Fruit fly (Drosophila melanogaster) whole organism, embryonic: ENCODE measurements around the gene Trs20.
A peak's percentile ranks its signal among the peaks of the same experiment; 100 is the strongest.

ENCODE experiments used
- Atf3 ChIP-seq: fragments of 200-800 bp; sonication (Bioruptor generic); optimal IDR thresholded peaks from 3 replicates; lab custom pipeline; 2016; ENCODE audit warnings: missing biosample characterization, missing genetic modification characterization
- B-H1 ChIP-seq: fragments of 200-800 bp; sonication (Bioruptor generic); IDR thresholded peaks from 3 replicates; pipeline ENCODE4 v1.3.6; 2022; ENCODE audit warnings: missing biosample characterization, missing genetic modification characterization
- B-H2 ChIP-seq: fragments of 200-800 bp; sonication (Bioruptor generic); optimal IDR thresholded peaks from 2 replicates; lab custom pipeline; 2018; ENCODE audit warnings: missing biosample characterization, mild to moderate bottlenecking, missing genetic modification characterization
- Bgb ChIP-seq: fragments of 200-800 bp; sonication (Bioruptor generic); IDR thresholded peaks from 2 replicates; pipeline ENCODE4 v1.3.6; 2022; ENCODE audit warnings: missing biosample characterization, missing genetic modification characterization; ENCODE audit not compliant: partially characterized antibody
- CG10431 ChIP-seq: fragments of 200-800 bp; sonication (Bioruptor generic); optimal IDR thresholded peaks from 3 replicates; lab custom pipeline; 2018; ENCODE audit warnings: missing biosample characterization, mild to moderate bottlenecking, missing genetic modification characterization
- CG10654 ChIP-seq: fragments of 200-800 bp; sonication (Bioruptor generic); optimal IDR thresholded peaks from 2 replicates; lab custom pipeline; 2016; ENCODE audit warnings: missing biosample characterization, missing genetic modification characterization
- CG12236 ChIP-seq: fragments of 200-800 bp; sonication (Bioruptor generic); optimal IDR thresholded peaks from 2 replicates; lab custom pipeline; 2016; ENCODE audit warnings: missing biosample characterization, missing genetic modification characterization
- CG14710 ChIP-seq: fragments of 200-800 bp; sonication (Bioruptor generic); optimal IDR thresholded peaks from 3 replicates; lab custom pipeline; 2019; ENCODE audit warnings: missing biosample characterization, mild to moderate bottlenecking, missing genetic modification characterization, moderate library complexity
- CG14965 ChIP-seq: fragments of 200-800 bp; sonication (Bioruptor generic); optimal IDR thresholded peaks from 2 replicates; lab custom pipeline; 2016; ENCODE audit warnings: missing biosample characterization, missing genetic modification characterization, borderline replicate concordance
- CG15514 ChIP-seq: fragments of 200-800 bp; sonication (Bioruptor generic); optimal IDR thresholded peaks from 3 replicates; lab custom pipeline; 2017; ENCODE audit warnings: missing biosample characterization, missing genetic modification characterization, mild to moderate bottlenecking, moderate library complexity, missing genetic modification reagents
- CG1647 ChIP-seq: fragments of 200-800 bp; sonication (Bioruptor generic); optimal IDR thresholded peaks from 3 replicates; lab custom pipeline; 2016; ENCODE audit warnings: missing biosample characterization, missing genetic modification characterization
- CG18599 ChIP-seq: fragments of 200-800 bp; sonication (Bioruptor generic); optimal IDR thresholded peaks from 3 replicates; lab custom pipeline; 2017; ENCODE audit warnings: missing biosample characterization, missing genetic modification characterization, mild to moderate bottlenecking, moderate library complexity, missing genetic modification reagents
- CG2129 ChIP-seq: fragments of 200-800 bp; sonication (Bioruptor generic); IDR thresholded peaks from 2 replicates; pipeline ENCODE4 v1.3.6; 2022; ENCODE audit warnings: missing biosample characterization, missing genetic modification characterization; ENCODE audit not compliant: partially characterized antibody
- CG30431 ChIP-seq: fragments of 200-800 bp; sonication (Bioruptor generic); optimal IDR thresholded peaks from 2 replicates; lab custom pipeline; 2017; ENCODE audit warnings: missing biosample characterization, missing genetic modification characterization
- CG6689 ChIP-seq: fragments of 200-800 bp; sonication (Bioruptor generic); IDR thresholded peaks from 2 replicates; pipeline ENCODE4 v1.3.6; 2022; ENCODE audit warnings: missing biosample characterization, missing genetic modification characterization
- CG7963 ChIP-seq: fragments of 200-800 bp; sonication (Bioruptor generic); IDR thresholded peaks from 3 replicates; pipeline ENCODE4 v1.3.6; 2022; ENCODE audit warnings: missing biosample characterization, missing genetic modification characterization; ENCODE audit not compliant: partially characterized antibody
- CG8944 ChIP-seq: fragments of 200-800 bp; sonication (Bioruptor generic); optimal IDR thresholded peaks from 3 replicates; lab custom pipeline; 2016; ENCODE audit warnings: missing biosample characterization, missing genetic modification characterization
- CG9797 ChIP-seq: fragments of 200-800 bp; sonication (Bioruptor generic); optimal IDR thresholded peaks from 3 replicates; lab custom pipeline; 2018; ENCODE audit warnings: missing biosample characterization, mild to moderate bottlenecking, missing genetic modification characterization
- CG9876 ChIP-seq: fragments of 200-800 bp; sonication (Bioruptor generic); optimal IDR thresholded peaks from 2 replicates; lab custom pipeline; 2016; ENCODE audit warnings: missing biosample characterization, missing genetic modification characterization
- Camta ChIP-seq: fragments of 200-800 bp; sonication (Bioruptor generic); optimal IDR thresholded peaks from 2 replicates; lab custom pipeline; 2016; ENCODE audit warnings: missing biosample characterization, missing genetic modification characterization
- Dref ChIP-seq: fragments of 200-800 bp; sonication (Bioruptor generic); IDR thresholded peaks from 2 replicates; pipeline ENCODE4 v1.3.6; 2022; ENCODE audit warnings: missing biosample characterization, missing genetic modification characterization
- HLH54F ChIP-seq: fragments of 200-800 bp; sonication (Bioruptor generic); optimal IDR thresholded peaks from 3 replicates; lab custom pipeline; 2016; ENCODE audit warnings: missing biosample characterization, missing genetic modification characterization
- Hand ChIP-seq: fragments of 200-800 bp; sonication (Bioruptor generic); optimal IDR thresholded peaks from 2 replicates; lab custom pipeline; 2017; ENCODE audit warnings: mild to moderate bottlenecking, missing biosample characterization, missing genetic modification reagents, missing genetic modification characterization
- HmgZ ChIP-seq: fragments of 200-800 bp; sonication (Bioruptor generic); optimal IDR thresholded peaks from 2 replicates; lab custom pipeline; 2018; ENCODE audit warnings: missing biosample characterization, mild to moderate bottlenecking, missing genetic modification characterization
- Lpt ChIP-seq: fragments of >200 bp; optimal IDR thresholded peaks from 2 replicates; lab custom pipeline; 2018; ENCODE audit warnings: missing biosample characterization, missing genetic modification characterization
- NK7.1 ChIP-seq: fragments of 200-800 bp; sonication (Bioruptor generic); optimal IDR thresholded peaks from 3 replicates; lab custom pipeline; 2016; ENCODE audit warnings: missing biosample characterization, missing genetic modification characterization
- NfI ChIP-seq: fragments of 200-800 bp; sonication (Bioruptor generic); optimal IDR thresholded peaks from 3 replicates; lab custom pipeline; 2018; ENCODE audit warnings: missing biosample characterization, mild to moderate bottlenecking, missing genetic modification characterization, moderate library complexity
- Oli ChIP-seq: fragments of 200-800 bp; sonication (Bioruptor generic); optimal IDR thresholded peaks from 2 replicates; lab custom pipeline; 2018; ENCODE audit warnings: missing biosample characterization, mild to moderate bottlenecking, missing genetic modification characterization, moderate library complexity
- Ptx1 ChIP-seq: fragments of 200-800 bp; sonication (Bioruptor generic); IDR thresholded peaks from 2 replicates; pipeline ENCODE4 v1.3.6; 2022; ENCODE audit warnings: missing biosample characterization, missing genetic modification characterization
- Rx ChIP-seq: fragments of 200-800 bp; sonication (Bioruptor generic); IDR thresholded peaks from 2 replicates; pipeline ENCODE4 v1.3.6; 2022; ENCODE audit warnings: missing biosample characterization, missing genetic modification characterization
- Side ChIP-seq: fragments of 200-800 bp; sonication (Bioruptor generic); optimal IDR thresholded peaks from 2 replicates; lab custom pipeline; 2016; ENCODE audit warnings: missing biosample characterization, missing genetic modification characterization
- Sry-δ ChIP-seq: fragments of 200-800 bp; sonication (Bioruptor generic); optimal IDR thresholded peaks from 2 replicates; lab custom pipeline; 2016; ENCODE audit warnings: missing biosample characterization, missing genetic modification characterization
- amos ChIP-seq: fragments of 200-800 bp; sonication (Bioruptor generic); IDR thresholded peaks from 2 replicates; pipeline ENCODE4 v1.3.6; 2022; ENCODE audit warnings: missing biosample characterization, missing genetic modification characterization; ENCODE audit not compliant: partially characterized antibody
- ato ChIP-seq: fragments of 200-800 bp; sonication (Bioruptor generic); IDR thresholded peaks from 2 replicates; pipeline ENCODE4 v1.3.6; 2022; ENCODE audit warnings: missing biosample characterization, missing genetic modification characterization; ENCODE audit not compliant: partially characterized antibody
- bsh ChIP-seq, 2 experiments: fragments of 200-800 bp; sonication (Bioruptor generic); optimal IDR thresholded peaks; 2 replicates each; lab custom pipeline; 2017 to 2018; ENCODE audit warnings: mild to moderate bottlenecking in 2 of 2, missing biosample characterization in 2 of 2, missing genetic modification characterization in 2 of 2, moderate library complexity in 1 of 2
- cg ChIP-seq: fragments of 200-800 bp; sonication (Bioruptor generic); optimal IDR thresholded peaks from 3 replicates; lab custom pipeline; 2019; ENCODE audit warnings: missing biosample characterization, mild to moderate bottlenecking, missing genetic modification characterization, moderate library complexity
- chn ChIP-seq: fragments of 200-800 bp; sonication (Bioruptor generic); optimal IDR thresholded peaks from 2 replicates; lab custom pipeline; 2016; ENCODE audit warnings: missing biosample characterization, missing genetic modification characterization
- esg ChIP-seq: fragments of 200-800 bp; sonication (Bioruptor generic); conservative IDR thresholded peaks from 2 replicates; pipeline ENCODE4 v1.3.6; 2022; ENCODE audit warnings: missing biosample characterization, missing genetic modification characterization
- fd102C ChIP-seq: fragments of 200-800 bp; sonication (Bioruptor generic); optimal IDR thresholded peaks from 2 replicates; lab custom pipeline; 2018; ENCODE audit warnings: missing biosample characterization, mild to moderate bottlenecking, missing genetic modification characterization, moderate library complexity
- gcm ChIP-seq: fragments of 200-800 bp; sonication (Bioruptor generic); optimal IDR thresholded peaks from 2 replicates; lab custom pipeline; 2019; ENCODE audit warnings: missing biosample characterization, mild to moderate bottlenecking, missing genetic modification characterization, moderate library complexity
- kay ChIP-seq: fragments of 200-800 bp; sonication (Bioruptor generic); optimal IDR thresholded peaks from 2 replicates; lab custom pipeline; 2016; ENCODE audit warnings: missing biosample characterization, missing genetic modification characterization
- knrl ChIP-seq: fragments of 200-800 bp; sonication (Bioruptor generic); IDR thresholded peaks from 3 replicates; pipeline ENCODE4 v1.3.6; 2022; ENCODE audit warnings: missing biosample characterization, missing genetic modification characterization; ENCODE audit not compliant: partially characterized antibody
- mam ChIP-seq: fragments of 200-800 bp; sonication (Bioruptor generic); optimal IDR thresholded peaks from 3 replicates; lab custom pipeline; 2016; ENCODE audit warnings: missing biosample characterization, missing genetic modification characterization
- prd ChIP-seq, 3 experiments: fragments of >200 bp in 2 of 3; fragments of 200-800 bp in 1 of 3; sonication (Bioruptor generic) in 1 of 3; optimal IDR thresholded peaks in 2 of 3; IDR thresholded peaks in 1 of 3; 2 replicates in 2 of 3; 3 replicates in 1 of 3; pipeline versions ENCODE4 v1.3.6 to Lab custom; 2017 to 2022; ENCODE audit warnings: missing biosample characterization in 1 of 3, missing genetic modification characterization in 1 of 3
- pros ChIP-seq: fragments of 200-800 bp; sonication (Bioruptor generic); optimal IDR thresholded peaks from 3 replicates; lab custom pipeline; 2019; ENCODE audit warnings: missing biosample characterization, mild to moderate bottlenecking, missing genetic modification characterization, moderate library complexity
- schlank ChIP-seq: fragments of 200-800 bp; sonication (Bioruptor generic); optimal IDR thresholded peaks from 2 replicates; lab custom pipeline; 2018; ENCODE audit warnings: missing biosample characterization, mild to moderate bottlenecking, missing genetic modification characterization
- sens-2 ChIP-seq: fragments of 200-800 bp; sonication (Bioruptor generic); IDR thresholded peaks from 2 replicates; pipeline ENCODE4 v1.3.6; 2022; ENCODE audit warnings: missing biosample characterization, missing genetic modification characterization
- slp2 ChIP-seq: fragments of 200-800 bp; sonication (Bioruptor generic); optimal IDR thresholded peaks from 2 replicates; lab custom pipeline; 2016; ENCODE audit warnings: missing biosample characterization, missing genetic modification characterization
- tup ChIP-seq: fragments of 200-800 bp; sonication (Bioruptor generic); optimal IDR thresholded peaks from 2 replicates; lab custom pipeline; 2016; ENCODE audit warnings: missing biosample characterization, mild to moderate bottlenecking, missing genetic modification characterization, moderate library complexity
- wdn ChIP-seq: fragments of 200-800 bp; sonication (Bioruptor generic); IDR thresholded peaks from 2 replicates; pipeline ENCODE4 v1.3.6; 2022; ENCODE audit warnings: missing biosample characterization, missing genetic modification characterization

Gene Trs20

dm6 chr3L:16139131-16139530 lies 7.7 kb upstream of the Trs20 start (continued):
- peak; percentile 65 for TF ChIP-seq Sry-δ (GFP tag; lab: Kevin White, UChicago)
- TF ChIP-seq kay (GFP tag; lab: Kevin White, UChicago): no peak
- TF ChIP-seq CG7963: no peak
- TF ChIP-seq chn: no peak
- TF ChIP-seq CG10654 (GFP tag; lab: Kevin White, UChicago): no peak
- TF ChIP-seq CG15514: peak; percentile 51
- peak; percentile 57 for TF ChIP-seq CG14710 (tag; lab: Kevin White, UChicago)
- no peak for TF ChIP-seq CG6689 (GFP tag; lab: Robert Waterston, UW)
- TF ChIP-seq prd (optimal IDR thresholded peaks at IDR 0.05; lab: Kevin White, UChicago): no peak
- no peak for TF ChIP-seq prd (GFP tag; IDR thresholded peaks at IDR 0.05; lab: Robert Waterston, UW)
- TF ChIP-seq CG1647 (GFP tag; lab: Kevin White, UChicago): no peak
- TF ChIP-seq Dref (GFP tag; lab: Robert Waterston, UW): peak; percentile 93
- TF ChIP-seq bsh (GFP tag; optimal IDR thresholded peaks at IDR 0.05; lab: Kevin White, UChicago): no peak
- peak; percentile 9 for TF ChIP-seq CG9797 (GFP tag; lab: Kevin White, UChicago)
- TF ChIP-seq pros (GFP tag; lab: Kevin White, UChicago): no peak
- no peak for TF ChIP-seq CG2129 (GFP tag; lab: Robert Waterston, UW)
- TF ChIP-seq CG18599: no peak
- TF ChIP-seq Bgb (GFP tag; lab: Robert Waterston, UW): peak; percentile 49
- TF ChIP-seq tup (GFP tag; lab: Kevin White, UChicago): no peak
- TF ChIP-seq HmgZ (tag; lab: Kevin White, UChicago): peak; percentile 42
- TF ChIP-seq B-H2 (GFP tag; lab: Kevin White, UChicago): no peak
- TF ChIP-seq Oli: no peak
- TF ChIP-seq Atf3 (GFP tag; lab: Kevin White, UChicago): no peak
- no peak for TF ChIP-seq Rx (GFP tag; lab: Robert Waterston, UW)
- no peak for TF ChIP-seq cg (GFP tag; lab: Kevin White, UChicago)
- no peak for TF ChIP-seq esg (GFP tag; lab: Robert Waterston, UW)
- TF ChIP-seq B-H1 (GFP tag; lab: Robert Waterston, UW): no peak
- TF ChIP-seq NfI (GFP tag; lab: Kevin White, UChicago): no peak
- TF ChIP-seq amos: peak; percentile 48; the same call in 1 of the 2 replicates
- TF ChIP-seq CG12236 (GFP tag; lab: Kevin White, UChicago): no peak
- TF ChIP-seq Lpt (GFP tag; lab: Kevin White, UChicago): no peak
- TF ChIP-seq wdn (GFP tag; lab: Robert Waterston, UW): no peak
- TF ChIP-seq slp2 (GFP tag; lab: Kevin White, UChicago): no peak
- TF ChIP-seq gcm: no peak
- no peak for TF ChIP-seq HLH54F
- TF ChIP-seq mam: no peak
- TF ChIP-seq CG10431 (GFP tag; lab: Kevin White, UChicago): no peak
- peak; percentile 36; the same call in 1 of the 3 replicates for TF ChIP-seq knrl (GFP tag; lab: Robert Waterston, UW)
- no peak for TF ChIP-seq Ptx1
- no peak for TF ChIP-seq Camta (GFP tag; lab: Kevin White, UChicago)
- TF ChIP-seq CG30431: no peak
- TF ChIP-seq CG9876 (GFP tag; lab: Kevin White, UChicago): no peak

DNA sequence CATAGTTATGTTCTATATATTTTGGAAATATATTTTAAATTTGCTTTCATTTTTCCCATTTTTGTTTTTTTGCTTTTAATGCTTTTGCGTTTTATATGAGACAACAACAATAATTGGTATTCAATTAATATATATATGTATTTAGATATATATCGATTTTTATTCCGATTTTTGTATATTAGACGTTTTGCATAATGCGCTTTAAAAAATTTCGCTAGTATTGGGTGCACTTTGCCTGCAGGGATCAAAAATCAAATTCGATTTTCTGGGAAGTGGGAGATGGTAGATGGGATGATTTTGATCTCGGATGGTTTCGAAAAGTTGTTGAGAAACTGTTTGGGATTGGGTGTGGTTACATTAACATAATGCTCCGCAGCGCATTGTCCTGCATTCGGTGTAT lies 6.3 kb upstream of the Trs20 start, which contains the start of gene CG5157:
TSS of gene CG5157 (minus strand) at position 101 of the 400 bp plus-strand sequence.
- TF ChIP-seq Side (GFP tag; lab: Kevin White, UChicago) (no peak), sens-2 (GFP tag; lab: Robert Waterston, UW) (no peak), Hand (no peak), schlank (tag; lab: Kevin White, UChicago) (no peak), ato (GFP tag; lab: Robert Waterston, UW) (no peak), fd102C (GFP tag; lab: Kevin White, UChicago) (no peak), CG8944 (no peak), CG12236 (GFP tag; lab: Kevin White, UChicago) (no peak), CG14965 (GFP tag; lab: Kevin White, UChicago) (no peak), NK7.1 (GFP tag; lab: Kevin White, UChicago) (no peak)
